Fruit fly (Drosophila melanogaster) whole organism, wandering third instar larva: ENCODE data around the gene Elp1.

Source experiments
- Dif ChIP-seq: fragments of 200-275, 200-300 bp; sonication (Bioruptor generic); optimal IDR thresholded peaks from 2 replicates; lab custom pipeline; 2018; ENCODE audit warnings: missing biosample characterization, missing genetic modification characterization; ENCODE audit not compliant: partially characterized antibody
- fru ChIP-seq: fragments of 200-800 bp; sonication (Bioruptor generic); optimal IDR thresholded peaks from 3 replicates; lab custom pipeline; 2016; ENCODE audit warnings: missing biosample characterization, mild to moderate bottlenecking, missing genetic modification characterization
- psq ChIP-seq: fragments of 200-800 bp; sonication (Bioruptor generic); optimal IDR thresholded peaks from 3 replicates; lab custom pipeline; 2017; ENCODE audit warnings: missing biosample characterization, mild to moderate bottlenecking, missing genetic modification characterization, moderate library complexity
- woc ChIP-seq: sonication (Bioruptor generic); optimal IDR thresholded peaks from 2 replicates; lab custom pipeline; 2016; ENCODE audit warnings: missing biosample characterization, mild to moderate bottlenecking, missing genetic modification characterization

- TF ChIP-seq Dif (GFP tag; lab: Kevin White, UChicago) (no peak), fru (no peak), woc (GFP tag; lab: Kevin White, UChicago) (no peak), psq (GFP tag; lab: Kevin White, UChicago) (no peak)
Observed at dm6 chr3R:11612467-11612866, 38.3 kb upstream of the Elp1 start.
